Worm (Caenorhabditis elegans) whole organism, L3 larva: ENCODE measurements around the gene srbc-9.

Source experiments
- elt-2 ChIP-seq: sonication (generic microtip); optimal IDR thresholded peaks from 2 replicates; lab custom pipeline; 2016; ENCODE audit warnings: missing genetic modification reagents, mild to moderate bottlenecking, missing genetic modification characterization, missing compliant biosample characterization
- nhr-67 ChIP-seq: fragments of 150-350 bp; optimal IDR thresholded peaks from 2 replicates; lab custom pipeline; 2014; ENCODE audit warnings: missing biosample characterization, missing genetic modification characterization
- zag-1 ChIP-seq: fragments of 150-350 bp; optimal IDR thresholded peaks from 2 replicates; lab custom pipeline; 2014; ENCODE audit warnings: missing biosample characterization, missing genetic modification characterization
- ztf-11 ChIP-seq: fragments of 150-350 bp; optimal IDR thresholded peaks from 2 replicates; lab custom pipeline; 2014; ENCODE audit warnings: missing biosample characterization, missing genetic modification characterization

DNA sequence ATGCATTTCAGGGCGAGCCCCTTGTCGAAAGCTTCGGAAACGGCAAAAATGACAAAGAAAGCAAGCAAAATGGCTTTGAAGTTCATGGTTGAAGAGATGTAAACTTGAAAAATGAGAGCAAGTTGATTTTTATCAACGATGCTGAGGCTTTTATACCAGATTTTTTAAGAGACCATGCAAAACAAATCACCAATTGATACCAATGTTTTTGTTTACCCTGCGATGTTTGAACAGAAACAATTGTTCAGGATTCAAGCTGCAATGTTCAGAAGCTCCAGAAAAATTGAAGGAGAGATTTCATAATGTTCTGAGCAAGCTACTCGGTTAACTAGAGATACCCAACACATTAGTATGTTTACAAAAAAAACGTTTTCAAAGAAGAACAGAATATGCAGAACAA, 32.0 kb upstream of the srbc-9 start, which contains the start of gene C54F6.15:
- TF ChIP-seq nhr-67 (no peak), elt-2 (tag; lab: Kevin White, UChicago) (no peak), ztf-11 (tag; lab: Kevin White, UChicago) (no peak), zag-1 (tag; lab: Kevin White, UChicago) (no peak)
